Worm (Caenorhabditis elegans) whole organism, L4/young adult: ENCODE results near the gene Y43F8C.23.
"Not testable (repeated sequence)": the region's sequence is repeated elsewhere in the genome, so short reads cannot be mapped to it uniquely, and the experiment has no call there.

Source experiments
- W03F9.2 ChIP-seq: fragments of 150-350 bp; optimal IDR thresholded peaks from 2 replicates; lab custom pipeline; 2014; ENCODE audit warnings: missing biosample characterization, missing genetic modification characterization
- dao-5 ChIP-seq: sonication (generic microtip); optimal IDR thresholded peaks from 2 replicates; lab custom pipeline; 2016; ENCODE audit warnings: missing genotype, missing genetic modification characterization, moderate library complexity, missing compliant biosample characterization
- him-1 ChIP-seq: sonication (generic microtip); optimal IDR thresholded peaks from 2 replicates; lab custom pipeline; 2016; ENCODE audit warnings: missing genotype, missing genetic modification reagents, missing genetic modification characterization, missing compliant biosample characterization

Y43F8C.23 gene

ce11 chrV:19738117-19738516, 26.6 kb upstream of the Y43F8C.23 start, which contains the start of gene fbxa-131:
TSS of gene fbxa-131 (plus strand) at chrV:19738417.
- TF ChIP-seq dao-5 (tag; lab: Kevin White, UChicago) (no peak), W03F9.2 (tag; lab: Kevin White, UChicago) (no peak), him-1 (tag; lab: Kevin White, UChicago) (no peak)

- TF ChIP-seq dao-5 (tag; lab: Kevin White, UChicago) (no peak), him-1 (tag; lab: Kevin White, UChicago) (no peak), W03F9.2 (tag; lab: Kevin White, UChicago) (no peak)
Measured at ce11 chrV:19737458-19737857, 25.9 kb upstream of the Y43F8C.23 start, which contains the start of gene W04E12.7. TSS of gene W04E12.7 (minus strand) at chrV:19737558.

ce11 chrV:19733728-19734127, 22.2 kb upstream of the Y43F8C.23 start:
- TF ChIP-seq W03F9.2 (tag; lab: Kevin White, UChicago) (no peak), him-1 (tag; lab: Kevin White, UChicago) (no peak), dao-5 (tag; lab: Kevin White, UChicago) (no peak)

- TF ChIP-seq him-1 (tag; lab: Kevin White, UChicago) (no peak), dao-5 (tag; lab: Kevin White, UChicago) (no peak), W03F9.2 (tag; lab: Kevin White, UChicago) (no peak)
Measured at ce11 chrV:19730280-19730679, 18.7 kb upstream of the Y43F8C.23 start, which contains the start of gene Y116F11A.1. TSS of gene Y116F11A.1 (plus strand) at chrV:19730580.

- TF ChIP-seq W03F9.2 (tag; lab: Kevin White, UChicago) (no peak), dao-5 (tag; lab: Kevin White, UChicago) (no peak), him-1 (tag; lab: Kevin White, UChicago) (no peak)
Measured at ce11 chrV:19728731-19729130, 17.2 kb upstream of the Y43F8C.23 start, which contains the start of gene Y116F11A.3. TSS of gene Y116F11A.3 (plus strand) at chrV:19729031.

- TF ChIP-seq him-1 (tag; lab: Kevin White, UChicago), result no peak
- TF ChIP-seq W03F9.2 (tag; lab: Kevin White, UChicago), result no peak
- no peak for TF ChIP-seq dao-5 (tag; lab: Kevin White, UChicago)
Measured at ce11 chrV:19727990-19728389, 16.4 kb upstream of the Y43F8C.23 start.

- TF ChIP-seq him-1 (tag; lab: Kevin White, UChicago) (no peak), W03F9.2 (tag; lab: Kevin White, UChicago) (no peak), dao-5 (tag; lab: Kevin White, UChicago) (no peak)
Measured at ce11 chrV:19724589-19724988, 13.0 kb upstream of the Y43F8C.23 start.

- TF ChIP-seq dao-5 (tag; lab: Kevin White, UChicago), result no peak
- no peak for TF ChIP-seq him-1 (tag; lab: Kevin White, UChicago)
- TF ChIP-seq W03F9.2 (tag; lab: Kevin White, UChicago), result no peak
Measured at ce11 chrV:19722881-19723280, 11.3 kb upstream of the Y43F8C.23 start.

- TF ChIP-seq W03F9.2 (tag; lab: Kevin White, UChicago), result no peak
- no peak for TF ChIP-seq him-1 (tag; lab: Kevin White, UChicago)
- no peak for TF ChIP-seq dao-5 (tag; lab: Kevin White, UChicago)
Measured at ce11 chrV:19719253-19719652, 7.7 kb upstream of the Y43F8C.23 start, which contains the start of gene Y116F11A.6. TSS of gene Y116F11A.6 (plus strand) at chrV:19719553.

ce11 chrV:19718660-19719059, 7.1 kb upstream of the Y43F8C.23 start:
- TF ChIP-seq him-1 (tag; lab: Kevin White, UChicago), result no peak

ce11 chrV:19717933-19718332, 6.4 kb upstream of the Y43F8C.23 start:
- TF ChIP-seq dao-5 (tag; lab: Kevin White, UChicago) (no peak), him-1 (tag; lab: Kevin White, UChicago) (no peak), W03F9.2 (tag; lab: Kevin White, UChicago) (no peak)

ce11 chrV:19715847-19716246, 4.3 kb upstream of the Y43F8C.23 start, which contains the start of gene Y43F8C.17:
TSS of gene Y43F8C.17 (plus strand) at chrV:19716147.
- no peak for TF ChIP-seq dao-5 (tag; lab: Kevin White, UChicago)
- TF ChIP-seq W03F9.2 (tag; lab: Kevin White, UChicago), result no peak
- TF ChIP-seq him-1 (tag; lab: Kevin White, UChicago), result no peak

ce11 chrV:19715419-19715818, 3.9 kb upstream of the Y43F8C.23 start, which contains the start of gene Y43F8C.16:
TSS of gene Y43F8C.16 (minus strand) at chrV:19715519.
- no peak for TF ChIP-seq him-1 (tag; lab: Kevin White, UChicago)
- TF ChIP-seq W03F9.2 (tag; lab: Kevin White, UChicago), result no peak
- no peak for TF ChIP-seq dao-5 (tag; lab: Kevin White, UChicago)

- TF ChIP-seq him-1, W03F9.2, dao-5 (tag; lab: Kevin White, UChicago): not testable (repeated sequence)
Measured at ce11 chrV:19710514-19710913, 1.0 kb downstream of the Y43F8C.23 start, which contains the start of gene Y43F8C.15. TSS of gene Y43F8C.15 (minus strand) at chrV:19710614.
